In the genomic region with DNA sequence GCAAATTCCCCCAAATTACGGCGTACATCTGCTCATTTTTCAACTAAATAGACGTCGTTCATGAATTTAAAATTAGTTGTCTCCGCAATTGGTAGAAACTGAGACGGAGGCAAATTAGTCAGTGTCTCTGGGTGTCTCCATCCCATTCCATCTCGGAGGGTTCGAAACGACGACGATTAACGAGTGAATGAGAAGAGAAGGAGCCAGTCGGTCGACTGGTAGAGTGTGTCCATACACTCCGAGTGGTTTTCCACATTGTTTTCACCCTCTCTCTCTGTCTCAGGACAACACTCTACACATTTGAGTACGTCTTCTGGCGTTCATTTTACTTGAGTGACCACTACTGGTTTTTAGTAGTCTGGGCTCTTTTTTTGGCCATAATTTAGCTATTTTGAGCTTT, we compare ENCODE assay signal across 6 worm cellular contexts.
TF ChIP-seq lines count a peak whose summit lies in the region.

No protein-coding gene starts in this region.

TF ChIP-seq in whole organism, L2 larva, 48 proteins besides CTCF, POLR2A, EP300 and RAD21:
- TF ChIP-seq alr-1 (tag; optimal IDR thresholded peaks at IDR 0.05; lab: Kevin White, UChicago): no peak
- TF ChIP-seq nhr-12 (tag; optimal IDR thresholded peaks at IDR 0.05; lab: Kevin White, UChicago): no peak
- no peak for TF ChIP-seq nhr-237 (tag; optimal IDR thresholded peaks at IDR 0.05; lab: Kevin White, UChicago)
- TF ChIP-seq mbf-1 (tag; optimal IDR thresholded peaks at IDR 0.05; lab: Kevin White, UChicago): no peak
- TF ChIP-seq ama-1 (optimal IDR thresholded peaks at IDR 0.05; lab: Kevin White, UChicago): no peak
- no peak for TF ChIP-seq F13H6.1 (tag; optimal IDR thresholded peaks at IDR 0.05; lab: Kevin White, UChicago)
- TF ChIP-seq nhr-129 (tag; optimal IDR thresholded peaks at IDR 0.05; lab: Kevin White, UChicago): peak; percentile 10
- TF ChIP-seq nhr-77 (tag; optimal IDR thresholded peaks at IDR 0.05; lab: Kevin White, UChicago): no peak
- TF ChIP-seq aly-2 (tag; optimal IDR thresholded peaks at IDR 0.05; lab: Kevin White, UChicago): no peak
- no peak for TF ChIP-seq nhr-6 (tag; optimal IDR thresholded peaks at IDR 0.05; lab: Kevin White, UChicago)
- TF ChIP-seq unc-55 (GFP tag; optimal IDR thresholded peaks at IDR 0.05; lab: Kevin White, UChicago): peak; percentile 44

TF ChIP-seq in whole organism, L3 larva, 47 proteins besides CTCF, POLR2A, EP300 and RAD21 (continues in another document):
- TF ChIP-seq egl-27 (tag; optimal IDR thresholded peaks at IDR 0.05; lab: Kevin White, UChicago) (no peak), eor-1 (tag; optimal IDR thresholded peaks at IDR 0.05; lab: Kevin White, UChicago) (no peak), skn-1 (tag; optimal IDR thresholded peaks at IDR 0.05; lab: Kevin White, UChicago) (no peak), fkh-2 (tag; optimal IDR thresholded peaks at IDR 0.05; lab: Kevin White, UChicago) (no peak), lin-15B (tag; optimal IDR thresholded peaks at IDR 0.05; lab: Kevin White, UChicago) (peak; percentile 9), egl-5 (tag; optimal IDR thresholded peaks at IDR 0.05; lab: Kevin White, UChicago) (peak; percentile 78), daf-12 (tag; optimal IDR thresholded peaks at IDR 0.05; lab: Kevin White, UChicago) (no peak), elt-1 (tag; optimal IDR thresholded peaks at IDR 0.05; lab: Kevin White, UChicago) (no peak), mml-1 (tag; optimal IDR thresholded peaks at IDR 0.05; lab: Kevin White, UChicago) (no peak), ceh-16 (tag; optimal IDR thresholded peaks at IDR 0.05; lab: Kevin White, UChicago) (no peak), ceh-28 (tag; optimal IDR thresholded peaks at IDR 0.05; lab: Kevin White, UChicago) (no peak), jun-1 (tag; optimal IDR thresholded peaks at IDR 0.05; lab: Kevin White, UChicago) (no peak), ama-1 (optimal IDR thresholded peaks at IDR 0.05; lab: Kevin White, UChicago) (no peak), ceh-82 (tag; optimal IDR thresholded peaks at IDR 0.05; lab: Kevin White, UChicago) (no peak), nhr-25 (tag; optimal IDR thresholded peaks at IDR 0.05; lab: Kevin White, UChicago) (no peak), nhr-12 (tag; optimal IDR thresholded peaks at IDR 0.05; lab: Kevin White, UChicago) (no peak), lin-39 (tag; optimal IDR thresholded peaks at IDR 0.05; lab: Kevin White, UChicago) (peak; percentile 85)

TF ChIP-seq in whole organism, L4 larva, 104 proteins besides CTCF, POLR2A, EP300 and RAD21:
- no peak for TF ChIP-seq F37D6.2 (tag; optimal IDR thresholded peaks at IDR 0.05; lab: Kevin White, UChicago)
- 0 out of 2 replicates have a peak, but pooled peaks have one; percentile 24 for TF ChIP-seq hmg-1.1 (GFP tag; IDR thresholded peaks at IDR 0.05; lab: Robert Waterston, UW)
- TF ChIP-seq tag-97 (GFP tag; IDR thresholded peaks at IDR 0.05; lab: Robert Waterston, UW): no peak
- no peak for TF ChIP-seq nhr-48 (tag; optimal IDR thresholded peaks at IDR 0.05; lab: Kevin White, UChicago)
- no peak for TF ChIP-seq dmd-6 (GFP tag; IDR thresholded peaks at IDR 0.05; lab: Robert Waterston, UW)

TF ChIP-seq in whole organism, early embryonic, 17 proteins besides CTCF, POLR2A, EP300 and RAD21:
- no peak for TF ChIP-seq tbx-37 (GFP tag; conservative IDR thresholded peaks at IDR 0.05; lab: Robert Waterston, UW)
- TF ChIP-seq hmg-4 (GFP tag; optimal IDR thresholded peaks at IDR 0.05; lab: Kevin White, UChicago): peak; percentile 8

TF ChIP-seq in whole organism, late embryonic, 69 proteins besides CTCF, POLR2A, EP300 and RAD21:
- TF ChIP-seq ceh-14 (tag; optimal IDR thresholded peaks at IDR 0.05; lab: Kevin White, UChicago) (peak; percentile 17), ama-1 (optimal IDR thresholded peaks at IDR 0.05; lab: Kevin White, UChicago) (no peak)

TF ChIP-seq in whole organism, mixed stage, embryonic, 35 proteins besides CTCF, POLR2A, EP300 and RAD21:
- TF ChIP-seq mab-5 (tag; optimal IDR thresholded peaks at IDR 0.05; lab: Kevin White, UChicago) (no peak), pha-4 (tag; optimal IDR thresholded peaks at IDR 0.05; lab: Kevin White, UChicago) (no peak), bed-3 (GFP tag; optimal IDR thresholded peaks at IDR 0.05; lab: Kevin White, UChicago) (no peak), ces-1 (GFP tag; optimal IDR thresholded peaks at IDR 0.05; lab: Kevin White, UChicago) (peak; percentile 45), M03D4.4 (tag; optimal IDR thresholded peaks at IDR 0.05; lab: Kevin White, UChicago) (no peak), unc-39 (tag; optimal IDR thresholded peaks at IDR 0.05; lab: Kevin White, UChicago) (no peak), cnd-1 (tag; optimal IDR thresholded peaks at IDR 0.05; lab: Kevin White, UChicago) (peak; percentile 21), ceh-83 (GFP tag; optimal IDR thresholded peaks at IDR 0.05; lab: Kevin White, UChicago) (no peak), mls-2 (tag; optimal IDR thresholded peaks at IDR 0.05; lab: Kevin White, UChicago) (no peak), sptf-1 (tag; optimal IDR thresholded peaks at IDR 0.05; lab: Kevin White, UChicago) (no peak), ceh-39 (tag; optimal IDR thresholded peaks at IDR 0.05; lab: Kevin White, UChicago) (no peak), lin-13 (tag; optimal IDR thresholded peaks at IDR 0.05; lab: Kevin White, UChicago) (no peak), lsy-2 (tag; optimal IDR thresholded peaks at IDR 0.05; lab: Kevin White, UChicago) (no peak), ham-2 (GFP tag; optimal IDR thresholded peaks at IDR 0.05; lab: Kevin White, UChicago) (no peak), nhr-28 (tag; optimal IDR thresholded peaks at IDR 0.05; lab: Kevin White, UChicago) (no peak), elt-1 (tag; optimal IDR thresholded peaks at IDR 0.05; lab: Kevin White, UChicago; ENCODE audit: borderline replicate concordance, insufficient read depth) (no peak), snpc-4 (tag; optimal IDR thresholded peaks at IDR 0.05; lab: Kevin White, UChicago) (no peak), unc-62 (GFP tag; optimal IDR thresholded peaks at IDR 0.05; lab: Kevin White, UChicago) (no peak)
